Fruit fly (Drosophila melanogaster): Measurements from ENCODE around the gene CG14662.
A peak's percentile ranks its signal among the peaks of the same experiment; 100 is the strongest.

The CG14662 gene

DNA sequence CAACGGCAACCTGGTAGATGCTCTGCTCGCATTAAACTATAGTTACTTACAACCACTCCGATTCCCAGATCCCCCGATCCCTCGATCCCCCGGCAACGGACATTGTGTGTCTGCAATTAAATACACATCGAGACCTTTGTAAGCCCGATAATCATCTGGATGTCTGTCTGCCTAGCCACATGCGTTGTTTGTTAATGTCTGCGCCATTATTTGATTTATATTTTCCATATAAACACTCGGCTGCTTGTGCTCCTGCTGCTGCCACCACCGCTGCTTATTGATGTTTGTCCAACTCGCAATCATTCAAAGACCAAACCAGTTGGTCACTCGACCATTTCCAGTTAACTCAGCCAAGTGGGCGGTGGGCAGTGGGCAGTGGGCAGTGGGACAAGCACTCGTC lies 32.2 kb upstream of the CG14662 start (continued):
- TF ChIP-seq CG17568 (GFP tag; optimal IDR thresholded peaks at IDR 0.05) (peak; percentile 16), zen (tag; optimal IDR thresholded peaks at IDR 0.05) (no peak), Sox100B (GFP tag; optimal IDR thresholded peaks at IDR 0.05) (peak; percentile 32), CG2120 (GFP tag; optimal IDR thresholded peaks at IDR 0.05) (no peak), Scr (GFP tag; IDR thresholded peaks at IDR 0.05; ENCODE audit: partially characterized antibody) (no peak), Mes4 (GFP tag; optimal IDR thresholded peaks at IDR 0.05) (no peak), br (optimal IDR thresholded peaks at IDR 0.05) (no peak), crp (GFP tag; optimal IDR thresholded peaks at IDR 0.05) (no peak), CG31365 (tag; optimal IDR thresholded peaks at IDR 0.05) (no peak), PHDP (tag; optimal IDR thresholded peaks at IDR 0.05) (no peak), Hsf (GFP tag; optimal IDR thresholded peaks at IDR 0.05) (no peak), hb (GFP tag; IDR thresholded peaks at IDR 0.05; ENCODE audit: partially characterized antibody) (no peak), bcd (GFP tag; optimal IDR thresholded peaks at IDR 0.05) (no peak), CG31388 (GFP tag; optimal IDR thresholded peaks at IDR 0.05) (no peak), bigmax (GFP tag; optimal IDR thresholded peaks at IDR 0.05) (no peak), Doc3 (GFP tag; IDR thresholded peaks at IDR 0.05; ENCODE audit: partially characterized antibody) (no peak), CG1647 (GFP tag; optimal IDR thresholded peaks at IDR 0.05) (no peak), bab2 (GFP tag; optimal IDR thresholded peaks at IDR 0.05) (peak; percentile 14), Oaz (GFP tag; IDR thresholded peaks at IDR 0.05) (no peak), ewg (GFP tag; optimal IDR thresholded peaks at IDR 0.05) (no peak), CG10959 (GFP tag; IDR thresholded peaks at IDR 0.05) (no peak), ERR (GFP tag; optimal IDR thresholded peaks at IDR 0.05) (no peak), CG6765 (GFP tag; optimal IDR thresholded peaks at IDR 0.05) (no peak), BtbVII (GFP tag; optimal IDR thresholded peaks at IDR 0.05) (peak; percentile 6), CG11696 (GFP tag; IDR thresholded peaks at IDR 0.05) (no peak), NFAT (GFP tag; IDR thresholded peaks at IDR 0.05) (no peak), mirr (GFP tag; optimal IDR thresholded peaks at IDR 0.05) (no peak), jumu (GFP tag; optimal IDR thresholded peaks at IDR 0.05) (no peak), CG2712 (tag; optimal IDR thresholded peaks at IDR 0.05) (peak; percentile 2), CG17912 (GFP tag; optimal IDR thresholded peaks at IDR 0.05) (no peak), CG30403 (GFP tag; optimal IDR thresholded peaks at IDR 0.05) (no peak), Eip74EF (GFP tag; optimal IDR thresholded peaks at IDR 0.05) (peak in 1 of 2 experiments; percentile 0), CG32532 (GFP tag; IDR thresholded peaks at IDR 0.05) (no peak), CG11723 (GFP tag; optimal IDR thresholded peaks at IDR 0.05) (no peak), CG5245 (GFP tag; optimal IDR thresholded peaks at IDR 0.05) (no peak), CG18619 (GFP tag; optimal IDR thresholded peaks at IDR 0.05) (no peak), CG4854 (GFP tag; optimal IDR thresholded peaks at IDR 0.05) (no peak), CG18476 (GFP tag; optimal IDR thresholded peaks at IDR 0.05) (no peak), CG14014 (GFP tag; IDR thresholded peaks at IDR 0.05) (no peak), rib (GFP tag; IDR thresholded peaks at IDR 0.05) (no peak), org-1 (GFP tag; optimal IDR thresholded peaks at IDR 0.05) (peak; percentile 14), CG2889 (GFP tag; IDR thresholded peaks at IDR 0.05) (no peak), gem (tag; optimal IDR thresholded peaks at IDR 0.05) (peak; percentile 4), Sox102F (GFP tag; optimal IDR thresholded peaks at IDR 0.05) (peak; percentile 24), mam (GFP tag; optimal IDR thresholded peaks at IDR 0.05) (no peak), CG3838 (GFP tag; optimal IDR thresholded peaks at IDR 0.05) (no peak), oc (tag; optimal IDR thresholded peaks at IDR 0.05) (peak; percentile 32), pnt (GFP tag; optimal IDR thresholded peaks at IDR 0.05) (no peak), Doc2 (GFP tag; IDR thresholded peaks at IDR 0.05) (no peak), lbe (GFP tag; optimal IDR thresholded peaks at IDR 0.05) (no peak), CG10431 (GFP tag; optimal IDR thresholded peaks at IDR 0.05) (no peak), Xbp1 (GFP tag; optimal IDR thresholded peaks at IDR 0.05) (no peak)
